Worm (Caenorhabditis elegans) whole organism, young adult: ENCODE measurements around the gene tbb-2.
A peak's percentile ranks its signal among the peaks of the same experiment; 100 is the strongest.
"Not testable (repeated sequence)": the region's sequence is repeated elsewhere in the genome, so short reads cannot be mapped to it uniquely, and the experiment has no call there.

Experiments
- B0019.2 ChIP-seq: fragments of 200-800 bp; sonication (Bioruptor generic); conservative IDR thresholded peaks from 2 replicates; pipeline ENCODE4 v1.3.6; 2022; ENCODE audit warnings: missing genetic modification reagents, missing genetic modification characterization, missing compliant biosample characterization
- D2030.7 ChIP-seq: fragments of 200-800 bp; sonication (Bioruptor generic); IDR thresholded peaks from 2 replicates; pipeline ENCODE4 v1.3.6; 2022; ENCODE audit warnings: missing genetic modification reagents, missing genetic modification characterization, missing compliant biosample characterization
- F22D6.2 ChIP-seq: sonication (generic microtip); optimal IDR thresholded peaks from 2 replicates; lab custom pipeline; 2016; ENCODE audit warnings: mild to moderate bottlenecking, missing genetic modification characterization, missing compliant biosample characterization
- F55B11.4 ChIP-seq: sonication (generic microtip); optimal IDR thresholded peaks from 2 replicates; lab custom pipeline; 2016; ENCODE audit warnings: missing compliant biosample characterization, missing genetic modification characterization, borderline replicate concordance; ENCODE audit not compliant: insufficient read depth
- F57C9.4 ChIP-seq: sonication (generic microtip); optimal IDR thresholded peaks from 2 replicates; lab custom pipeline; 2017; ENCODE audit warnings: mild to moderate bottlenecking, missing genetic modification characterization, missing compliant biosample characterization
- T07F8.4 ChIP-seq: sonication (generic microtip); optimal IDR thresholded peaks from 2 replicates; lab custom pipeline; 2016; ENCODE audit warnings: mild to moderate bottlenecking, missing genetic modification characterization, moderate library complexity, missing compliant biosample characterization
- Y53F4B.3 ChIP-seq: fragments of 200-800 bp; sonication (Bioruptor generic); IDR thresholded peaks from 2 replicates; pipeline ENCODE4 v1.3.6; 2022; ENCODE audit warnings: missing genetic modification reagents, missing genetic modification characterization, missing compliant biosample characterization
- ZK185.1 ChIP-seq: sonication (generic microtip); optimal IDR thresholded peaks from 2 replicates; lab custom pipeline; 2016; ENCODE audit warnings: mild to moderate bottlenecking, missing genetic modification characterization, missing compliant biosample characterization; ENCODE audit not compliant: poor library complexity, severe bottlenecking
- aptf-2 ChIP-seq: fragments of 200-800 bp; sonication (Bioruptor generic); conservative IDR thresholded peaks from 2 replicates; pipeline ENCODE4 v1.3.6; 2022; ENCODE audit warnings: missing genetic modification reagents, missing genetic modification characterization, missing compliant biosample characterization
- ceh-79 ChIP-seq: sonication (generic microtip); optimal IDR thresholded peaks from 2 replicates; lab custom pipeline; 2017; ENCODE audit warnings: mild to moderate bottlenecking, missing genetic modification characterization, missing compliant biosample characterization
- efl-1 ChIP-seq: fragments of 150-350 bp; optimal IDR thresholded peaks from 2 replicates; lab custom pipeline; 2014; ENCODE audit warnings: missing biosample characterization, missing genetic modification reagents, missing genetic modification characterization
- egl-18 ChIP-seq: fragments of 200-800 bp; sonication (Bioruptor generic); IDR thresholded peaks from 2 replicates; pipeline ENCODE4 v1.3.6; 2022; ENCODE audit warnings: missing genetic modification reagents, missing genetic modification characterization, missing compliant biosample characterization
- ets-4 ChIP-seq: fragments of 200-800 bp; sonication (Bioruptor generic); optimal IDR thresholded peaks from 2 replicates; lab custom pipeline; 2018; ENCODE audit warnings: mild to moderate bottlenecking, missing genetic modification characterization, missing compliant biosample characterization
- hlh-12 ChIP-seq: sonication (generic microtip); optimal IDR thresholded peaks from 2 replicates; lab custom pipeline; 2016; ENCODE audit warnings: missing genetic modification characterization, missing compliant biosample characterization
- hmg-1.2 ChIP-seq: fragments of 200-800 bp; sonication (Bioruptor generic); IDR thresholded peaks from 2 replicates; pipeline ENCODE4 v1.3.6; 2022; ENCODE audit warnings: missing genetic modification reagents, missing genetic modification characterization, missing compliant biosample characterization
- hrde-1 ChIP-seq: sonication (generic microtip); optimal IDR thresholded peaks from 2 replicates; lab custom pipeline; 2016; ENCODE audit warnings: missing genetic modification characterization, mild to moderate bottlenecking, missing compliant biosample characterization, moderate library complexity, missing genotype, missing genetic modification reagents, borderline replicate concordance
- hsf-1 ChIP-seq: fragments of 200-800 bp; sonication (Bioruptor generic); IDR thresholded peaks from 2 replicates; pipeline ENCODE4 v1.3.6; 2022; ENCODE audit warnings: missing genetic modification reagents, missing genetic modification characterization, missing compliant biosample characterization
- let-526 ChIP-seq: fragments of 200-800 bp; sonication (Bioruptor generic); IDR thresholded peaks from 2 replicates; pipeline ENCODE4 v1.3.6; 2022; ENCODE audit warnings: missing genetic modification reagents, missing genetic modification characterization, missing compliant biosample characterization
- lin-54 ChIP-seq: fragments of 200-800 bp; sonication (Bioruptor generic); optimal IDR thresholded peaks from 2 replicates; lab custom pipeline; 2018; ENCODE audit warnings: mild to moderate bottlenecking, missing genetic modification characterization, missing compliant biosample characterization
- madf-8 ChIP-seq: fragments of 200-800 bp; sonication (Bioruptor generic); conservative IDR thresholded peaks from 2 replicates; pipeline ENCODE4 v1.3.6; 2022; ENCODE audit warnings: missing genetic modification reagents, missing genetic modification characterization, missing compliant biosample characterization
- mxl-1 ChIP-seq: sonication (generic microtip); optimal IDR thresholded peaks from 2 replicates; lab custom pipeline; 2016; ENCODE audit warnings: missing genetic modification characterization, missing compliant biosample characterization
- nhr-179 ChIP-seq: sonication (generic microtip); optimal IDR thresholded peaks from 2 replicates; lab custom pipeline; 2016; ENCODE audit warnings: mild to moderate bottlenecking, missing genetic modification characterization, missing compliant biosample characterization
- nhr-27 ChIP-seq: fragments of 200-800 bp; sonication (Bioruptor generic); optimal IDR thresholded peaks from 2 replicates; lab custom pipeline; 2018; ENCODE audit warnings: mild to moderate bottlenecking, missing genetic modification characterization, moderate library complexity, missing compliant biosample characterization
- rcor-1 ChIP-seq: fragments of 200-800 bp; sonication (Bioruptor generic); IDR thresholded peaks from 2 replicates; pipeline ENCODE4 v1.3.6; 2022; ENCODE audit warnings: missing genetic modification reagents, missing genetic modification characterization, missing compliant biosample characterization
- sdz-38 ChIP-seq: sonication (generic microtip); optimal IDR thresholded peaks from 2 replicates; lab custom pipeline; 2016; ENCODE audit warnings: missing genotype, missing genetic modification characterization, missing compliant biosample characterization
- sea-2 ChIP-seq: fragments of 200-800 bp; sonication (Bioruptor generic); IDR thresholded peaks from 2 replicates; pipeline ENCODE4 v1.3.6; 2022; ENCODE audit warnings: missing genetic modification characterization, missing compliant biosample characterization
- snpc-1.1 ChIP-seq: sonication (generic microtip); optimal IDR thresholded peaks from 2 replicates; lab custom pipeline; 2017; ENCODE audit warnings: missing genetic modification characterization, mild to moderate bottlenecking, missing compliant biosample characterization, antibody characterized with exemption, moderate library complexity, missing genotype, missing genetic modification reagents; ENCODE audit not compliant: insufficient read depth
- snpc-1.3 ChIP-seq: sonication (generic microtip); optimal IDR thresholded peaks from 2 replicates; lab custom pipeline; 2017; ENCODE audit warnings: missing genetic modification characterization, mild to moderate bottlenecking, missing compliant biosample characterization, antibody characterized with exemption, moderate library complexity, missing genotype, missing genetic modification reagents; ENCODE audit not compliant: insufficient read depth
- snpc-4 ChIP-seq, 5 experiments: fragments of 150-350 bp in 1 of 5; sonication (generic microtip) in 4 of 5; optimal IDR thresholded peaks; 2 replicates each; lab custom pipeline; 2014 to 2018; ENCODE audit warnings: missing genetic modification characterization in 5 of 5, missing biosample characterization in 3 of 5, antibody characterized with exemption in 2 of 5, mild to moderate bottlenecking in 2 of 5, missing compliant biosample characterization in 2 of 5, missing genotype in 2 of 5, moderate library complexity in 2 of 5, missing genetic modification reagents in 1 of 5
- tbx-9 ChIP-seq: sonication (generic microtip); optimal IDR thresholded peaks from 2 replicates; lab custom pipeline; 2016; ENCODE audit warnings: borderline replicate concordance, missing genetic modification characterization, inconsistent platforms, missing compliant biosample characterization
- tlf-1 ChIP-seq: fragments of 200-800 bp; sonication (Bioruptor generic); optimal IDR thresholded peaks from 2 replicates; lab custom pipeline; 2018; ENCODE audit warnings: mild to moderate bottlenecking, missing genetic modification characterization, missing compliant biosample characterization
- zfh-2 ChIP-seq: fragments of 200-800 bp; sonication (Bioruptor generic); conservative IDR thresholded peaks from 2 replicates; pipeline ENCODE4 v1.3.6; 2022; ENCODE audit warnings: missing genetic modification reagents, missing genetic modification characterization, missing compliant biosample characterization
- zim-3 ChIP-seq: sonication (generic microtip); optimal IDR thresholded peaks from 2 replicates; lab custom pipeline; 2017; ENCODE audit warnings: mild to moderate bottlenecking, missing genetic modification characterization, moderate library complexity, missing compliant biosample characterization
- ztf-6 ChIP-seq: fragments of 200-800 bp; sonication (Bioruptor generic); IDR thresholded peaks from 2 replicates; pipeline ENCODE4 v1.3.6; 2022; ENCODE audit warnings: missing genetic modification reagents, missing genetic modification characterization, missing compliant biosample characterization

tbb-2 gene

DNA sequence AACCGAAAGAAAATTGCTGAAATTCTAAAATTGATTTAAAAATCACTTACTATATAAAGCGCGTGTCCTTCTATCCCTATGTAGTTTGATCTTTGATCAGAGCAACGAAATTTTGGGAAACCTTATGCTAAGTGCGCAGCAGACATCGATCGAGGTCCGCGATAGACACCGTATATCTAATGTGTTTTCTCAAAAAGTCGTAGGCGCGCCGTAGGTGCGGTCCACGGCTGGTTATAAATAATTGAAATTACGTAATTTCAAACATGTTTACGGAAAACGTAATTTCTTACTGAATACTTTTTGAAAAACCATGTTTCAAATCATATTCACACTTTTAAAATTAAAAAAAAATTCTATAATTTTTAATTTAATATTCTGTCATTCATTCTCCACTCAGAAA lies 16.0 kb downstream of the tbb-2 start:
- not testable (repeated sequence) for TF ChIP-seq snpc-4 (GFP tag; optimal IDR thresholded peaks at IDR 0.05; lab: Kevin White, UChicago)
- TF ChIP-seq snpc-4 (tag; optimal IDR thresholded peaks at IDR 0.05; lab: Kevin White, UChicago) (peak in 3 of 4 experiments; percentile 16 to 78 (median 66)), snpc-1.1 (tag; lab: Kevin White, UChicago) (peak; percentile 9)

DNA sequence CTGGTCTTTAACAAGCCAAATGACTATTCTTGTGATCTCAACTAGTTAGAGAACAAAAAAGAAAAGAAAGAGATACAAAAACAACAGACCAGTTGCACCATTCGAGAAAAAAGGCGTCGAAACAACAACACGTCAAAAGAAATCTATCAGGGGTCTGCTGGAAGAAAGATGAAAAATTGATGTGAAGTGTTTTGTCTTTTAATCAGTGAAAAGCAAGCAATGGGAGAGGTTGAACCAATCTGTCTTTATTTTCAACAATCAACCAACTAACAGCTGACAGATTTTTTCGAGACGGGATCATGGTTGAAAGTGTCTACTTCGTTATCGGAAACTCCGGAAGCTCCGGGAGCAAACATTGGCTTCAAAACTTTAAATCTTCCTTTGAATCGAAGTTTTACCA lies 23.0 kb downstream of the tbb-2 start:
- TF ChIP-seq hmg-1.2 (GFP tag; lab: Robert Waterston, UW) = no peak
- no peak for TF ChIP-seq ets-4 (GFP tag; lab: Kevin White, UChicago)
- TF ChIP-seq D2030.7 = no peak
- TF ChIP-seq nhr-27 (tag; lab: Kevin White, UChicago) = no peak
- no peak for TF ChIP-seq egl-18 (GFP tag; lab: Robert Waterston, UW)
- TF ChIP-seq zfh-2 (GFP tag; lab: Robert Waterston, UW) = no peak
- no peak for TF ChIP-seq Y53F4B.3 (GFP tag; lab: Robert Waterston, UW)
- no peak for TF ChIP-seq let-526 (GFP tag; lab: Robert Waterston, UW)
- TF ChIP-seq F22D6.2 (tag; lab: Kevin White, UChicago) = no peak
- no peak for TF ChIP-seq T07F8.4 (tag; lab: Kevin White, UChicago)
- no peak for TF ChIP-seq efl-1 (GFP tag; lab: Kevin White, UChicago)
- TF ChIP-seq ztf-6 = no peak
- TF ChIP-seq madf-8 (GFP tag; lab: Robert Waterston, UW) = no peak
- no peak for TF ChIP-seq F55B11.4 (tag; lab: Kevin White, UChicago)

DNA sequence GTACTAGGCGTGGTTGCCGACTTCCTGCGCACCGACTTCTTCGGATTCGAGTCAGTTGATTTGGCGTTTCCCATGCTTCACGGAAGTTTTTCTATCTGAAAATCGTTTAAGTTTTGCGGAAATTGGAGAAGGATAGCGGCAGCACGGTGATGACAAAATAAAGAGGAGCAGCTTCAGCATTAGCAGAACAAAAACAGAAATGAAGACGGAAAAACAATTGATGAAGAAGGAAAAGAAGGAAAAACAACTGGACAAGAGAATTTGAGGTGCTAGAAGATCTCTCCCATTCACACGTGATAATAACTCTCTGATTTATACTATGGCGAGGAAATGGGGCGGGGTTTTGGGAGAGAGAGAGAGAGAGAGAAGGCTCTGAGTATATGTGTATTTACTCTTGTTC lies 25.3 kb downstream of the tbb-2 start, which contains the start of gene glb-11:
TSS of gene glb-11 (minus strand) at position 101 of the 400 bp plus-strand sequence.
- TF ChIP-seq snpc-1.3 (tag; lab: Kevin White, UChicago) = no peak
- TF ChIP-seq rcor-1 (GFP tag; lab: Robert Waterston, UW) = no peak
- no peak for TF ChIP-seq aptf-2 (GFP tag; lab: Robert Waterston, UW)
- TF ChIP-seq ceh-79 = no peak

DNA sequence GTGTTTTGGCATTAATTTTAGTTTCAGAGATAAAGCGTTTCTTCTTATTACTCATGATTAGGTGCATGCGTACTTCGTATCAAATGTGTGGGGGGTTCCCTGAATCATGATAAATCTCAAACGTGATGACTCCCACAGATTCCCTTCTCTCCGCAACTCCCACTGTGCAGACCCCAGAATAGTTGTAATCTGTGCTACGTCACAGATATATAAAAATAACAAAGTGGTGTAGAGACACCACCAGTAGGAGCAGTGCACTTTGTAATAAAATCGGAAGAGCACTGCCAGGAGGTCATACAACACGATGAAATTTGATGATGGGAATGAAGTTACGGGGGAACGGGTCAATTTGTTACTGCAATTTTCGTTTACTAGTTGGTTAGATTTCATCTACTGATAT lies 26.1 kb downstream of the tbb-2 start:
- TF ChIP-seq hlh-12 (no peak), tlf-1 (GFP tag; lab: Kevin White, UChicago) (no peak), mxl-1 (tag; lab: Kevin White, UChicago) (no peak), nhr-179 (no peak), Y53F4B.3 (GFP tag; lab: Robert Waterston, UW) (no peak), lin-54 (GFP tag; lab: Kevin White, UChicago) (no peak), B0019.2 (no peak), ZK185.1 (tag; lab: Kevin White, UChicago) (no peak), hrde-1 (no peak), hsf-1 (GFP tag; lab: Robert Waterston, UW) (no peak), sea-2 (GFP tag; lab: Robert Waterston, UW) (no peak), tbx-9 (no peak), sdz-38 (tag; lab: Kevin White, UChicago) (no peak)

DNA sequence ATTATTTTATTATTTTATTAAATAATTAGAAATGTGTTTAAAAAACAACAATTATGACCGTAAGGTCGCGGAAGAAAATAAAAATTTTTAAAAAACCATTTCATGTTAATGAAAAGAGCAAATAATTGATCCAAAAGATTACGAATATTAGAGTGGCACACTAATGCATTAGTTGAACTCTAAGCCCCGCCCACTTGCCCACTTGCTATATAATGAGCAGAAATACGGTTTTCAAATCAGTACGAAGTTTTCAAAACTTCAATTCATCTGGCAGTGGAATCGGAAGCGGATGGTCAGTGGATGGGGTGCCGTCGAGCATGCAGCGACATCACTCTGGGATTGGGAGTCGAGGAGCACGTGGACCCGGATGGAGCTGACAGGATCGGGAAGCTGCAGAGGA lies 29.7 kb downstream of the tbb-2 start, which contains the start of gene C36E8.6:
TSS of gene C36E8.6 (plus strand) at position 301 of the 400 bp plus-strand sequence.
- no peak for TF ChIP-seq zim-3 (tag; lab: Kevin White, UChicago)
- TF ChIP-seq F57C9.4 (tag; lab: Kevin White, UChicago) = no peak
